Worm (Caenorhabditis elegans): ENCODE measurements around the gene col-8.

The col-8 gene

DNA sequence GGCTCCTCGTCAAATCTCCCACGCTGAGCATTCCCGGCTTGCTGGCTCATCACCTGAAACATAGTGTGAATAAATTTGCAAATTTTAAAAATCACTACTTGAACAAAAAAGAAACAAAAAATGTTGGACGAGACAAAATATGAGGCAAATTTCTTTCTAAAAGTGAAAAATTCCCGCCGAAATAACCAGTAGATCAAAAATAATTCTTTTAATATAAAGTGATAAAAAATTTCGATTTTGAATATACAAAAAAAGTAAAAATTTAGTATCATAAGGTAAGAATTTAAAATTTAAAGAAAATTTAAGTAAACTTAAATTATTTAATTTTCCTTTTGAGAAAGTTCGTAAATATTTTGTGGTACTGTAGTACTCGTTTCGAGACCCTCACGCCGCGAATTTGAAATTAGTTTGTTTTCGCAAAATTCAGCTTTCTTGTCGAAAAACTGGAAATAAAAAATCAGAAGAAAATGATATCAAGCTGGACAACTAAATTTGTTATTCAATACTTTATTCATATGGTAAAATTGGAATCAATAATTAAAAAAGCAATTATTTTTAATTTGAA lies 40.2 kb upstream of the col-8 start, which contains the start of gene egg-2 (continued):
- TF ChIP-seq bed-2 (GFP tag; IDR thresholded peaks at IDR 0.05), result no peak
- peak; percentile 81 for TF ChIP-seq lsl-1 (GFP tag; optimal IDR thresholded peaks at IDR 0.05)
- TF ChIP-seq B0261.1 (tag; optimal IDR thresholded peaks at IDR 0.05), result no peak
- no peak for TF ChIP-seq atf-7 (tag; optimal IDR thresholded peaks at IDR 0.05)
- TF ChIP-seq egrh-3 (GFP tag; IDR thresholded peaks at IDR 0.05), result no peak

- TF ChIP-seq gei-17 (GFP tag; optimal IDR thresholded peaks at IDR 0.05), result no peak
- TF ChIP-seq ceh-27 (GFP tag; optimal IDR thresholded peaks at IDR 0.05), result no peak
- TF ChIP-seq zfh-2 (GFP tag; conservative IDR thresholded peaks at IDR 0.05), result no peak
- TF ChIP-seq F52B5.7 (tag; optimal IDR thresholded peaks at IDR 0.05), result no peak
- no peak for TF ChIP-seq mxl-1 (tag; optimal IDR thresholded peaks at IDR 0.05)
- TF ChIP-seq athp-1 (tag; optimal IDR thresholded peaks at IDR 0.05), result no peak
- no peak for TF ChIP-seq snpc-1.1 (tag; optimal IDR thresholded peaks at IDR 0.05; ENCODE audit: insufficient read depth)
- no peak for TF ChIP-seq hsf-1 (GFP tag; IDR thresholded peaks at IDR 0.05)
- TF ChIP-seq dpl-1 (GFP tag; optimal IDR thresholded peaks at IDR 0.05), result no peak
Measured at ce11 chrIII:7056241-7056640, 35.8 kb upstream of the col-8 start, which contains the start of gene R01H2.2. Gene R01H2.2 (plus strand): TSS chrIII:7056541.

DNA sequence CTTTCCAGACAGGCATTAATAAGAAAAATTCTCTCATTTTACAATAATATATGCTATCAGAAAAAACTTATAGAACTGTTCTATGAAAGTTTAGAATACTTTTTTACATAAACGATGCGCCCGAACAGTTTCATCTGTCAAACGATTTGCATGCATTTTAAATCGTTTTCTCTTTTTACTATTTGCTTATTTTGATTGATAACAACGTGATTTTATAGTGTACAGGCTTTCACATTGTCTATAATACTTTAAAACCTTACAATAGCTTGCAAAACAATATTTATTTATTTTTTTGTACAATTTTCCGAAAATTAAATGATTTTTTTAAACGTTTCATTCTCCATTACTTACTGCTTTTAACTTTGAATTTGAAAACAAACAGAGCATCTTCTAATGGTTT lies 25.2 kb upstream of the col-8 start, which contains the start of gene R01H2.7:
TSS of gene R01H2.7 (minus strand) at position 101 of the 400 bp plus-strand sequence.
- TF ChIP-seq ceh-79 (tag; optimal IDR thresholded peaks at IDR 0.05) (no peak), akir-1 (GFP tag; optimal IDR thresholded peaks at IDR 0.05) (no peak), Y67H2A.10 (GFP tag; conservative IDR thresholded peaks at IDR 0.05) (no peak), ccch-3 (GFP tag; optimal IDR thresholded peaks at IDR 0.05) (no peak), B0035.1 (tag; optimal IDR thresholded peaks at IDR 0.05) (no peak), F10E7.11 (tag; optimal IDR thresholded peaks at IDR 0.05) (no peak), let-526 (GFP tag; IDR thresholded peaks at IDR 0.05) (no peak), cebp-1 (GFP tag; IDR thresholded peaks at IDR 0.05) (no peak), cebp-1 (tag; optimal IDR thresholded peaks at IDR 0.05) (no peak), cebp-2 (GFP tag; IDR thresholded peaks at IDR 0.05) (no peak), ZK185.1 (tag; optimal IDR thresholded peaks at IDR 0.05; ENCODE audit: poor library complexity, severe bottlenecking) (no peak), ceh-40 (GFP tag; IDR thresholded peaks at IDR 0.05) (no peak), ceh-58 (GFP tag; IDR thresholded peaks at IDR 0.05) (no peak), Y53G8AR.9 (GFP tag; conservative IDR thresholded peaks at IDR 0.05) (no peak), nfya-1 (tag; optimal IDR thresholded peaks at IDR 0.05; ENCODE audit: borderline replicate concordance, insufficient read depth) (no peak), F57A8.1 (GFP tag; optimal IDR thresholded peaks at IDR 0.05) (no peak)

DNA sequence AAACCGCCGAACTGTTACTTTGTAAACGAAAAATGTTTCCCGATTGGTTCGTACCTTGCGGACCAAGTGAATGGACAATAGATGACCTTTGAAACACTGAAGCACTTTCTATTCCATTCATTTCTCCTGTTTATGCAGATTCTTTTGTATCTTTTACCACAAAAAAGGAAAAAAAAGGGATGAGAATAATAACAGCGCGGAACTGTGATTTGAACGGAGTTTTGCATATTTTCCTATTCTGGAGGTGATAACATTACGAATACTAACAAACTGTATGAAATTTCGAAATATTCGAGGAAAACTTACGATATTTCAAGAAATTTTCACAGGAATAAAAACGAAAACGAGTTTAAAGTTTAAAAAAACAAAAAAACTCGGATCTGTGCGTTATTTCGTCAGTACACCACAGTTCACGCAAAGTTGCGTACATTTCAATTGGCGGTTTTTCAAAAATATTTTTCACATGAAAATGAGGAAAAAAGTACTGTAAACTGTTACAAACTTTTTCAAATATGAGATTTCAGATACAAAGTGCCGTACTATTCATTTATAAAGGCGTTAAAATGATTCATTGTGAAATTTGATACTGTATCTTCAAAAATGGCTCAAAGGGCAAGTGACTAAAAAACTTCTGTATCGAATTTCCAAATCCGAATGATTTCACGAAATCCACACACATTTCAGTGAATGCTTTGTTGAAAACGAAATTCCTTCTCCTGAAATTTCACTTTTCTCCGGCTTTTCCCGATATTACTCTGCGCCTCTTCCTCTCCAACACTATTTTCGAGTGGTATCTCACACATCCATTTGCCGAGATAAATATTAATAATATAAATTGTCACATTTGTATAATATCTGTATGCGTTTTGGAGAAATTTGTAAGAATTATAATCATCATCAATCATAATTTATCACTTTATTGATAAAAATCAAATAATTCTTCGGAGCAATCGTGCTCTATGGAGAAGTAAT lies 14.1 kb upstream of the col-8 start:
- TF ChIP-seq madf-6 (GFP tag; IDR thresholded peaks at IDR 0.05) (peak; percentile 30; the same call in 1 of the 2 replicates), dpl-1 (GFP tag; optimal IDR thresholded peaks at IDR 0.05) (peak; percentile 5), F39B2.1 (GFP tag; IDR thresholded peaks at IDR 0.05) (no peak), C17E4.6 (GFP tag; IDR thresholded peaks at IDR 0.05) (no peak), F33H1.4 (GFP tag; IDR thresholded peaks at IDR 0.05) (0 out of 2 replicates have a peak, but pooled peaks have one; percentile 9), F22D6.2 (tag; optimal IDR thresholded peaks at IDR 0.05) (no peak), lin-26 (GFP tag; IDR thresholded peaks at IDR 0.05) (no peak), efl-1 (GFP tag; optimal IDR thresholded peaks at IDR 0.05) (peak; percentile 40), hmg-1.2 (GFP tag; IDR thresholded peaks at IDR 0.05) (peak; percentile 59), tbp1 (GFP tag; optimal IDR thresholded peaks at IDR 0.05) (no peak)

All from whole organism, young adult.